Worm (Caenorhabditis elegans): ENCODE results near the gene F09G8.10.

ce11 chrIII:8235880-8236279 is 36.1 kb downstream of the F09G8.10 start, which contains the start of gene C02F5.5:
- TF ChIP-seq zag-1 (tag; optimal IDR thresholded peaks at IDR 0.05): no peak
- TF ChIP-seq daf-12 (tag; optimal IDR thresholded peaks at IDR 0.05): no peak
- TF ChIP-seq nhr-77 (tag; optimal IDR thresholded peaks at IDR 0.05): no peak
- no peak for TF ChIP-seq nhr-11 (tag; optimal IDR thresholded peaks at IDR 0.05)
- TF ChIP-seq jun-1 (tag; optimal IDR thresholded peaks at IDR 0.05): no peak
- TF ChIP-seq fkh-10 (GFP tag; optimal IDR thresholded peaks at IDR 0.05): no peak
- no peak for TF ChIP-seq pha-4 (tag; optimal IDR thresholded peaks at IDR 0.05)
- TF ChIP-seq ztf-11 (tag; optimal IDR thresholded peaks at IDR 0.05): no peak
- TF ChIP-seq nhr-25 (tag; optimal IDR thresholded peaks at IDR 0.05): no peak
- TF ChIP-seq ceh-28 (tag; optimal IDR thresholded peaks at IDR 0.05): no peak
